Worm (Caenorhabditis elegans) whole organism, mixed stage, embryonic: ENCODE results near the gene F53A9.7.

Experiments
- M03D4.4 ChIP-seq: sonication (generic microtip); optimal IDR thresholded peaks from 2 replicates; lab custom pipeline; 2017; ENCODE audit warnings: mild to moderate bottlenecking, missing genetic modification characterization, missing compliant biosample characterization
- blmp-1 ChIP-seq: fragments of 150-350 bp; optimal IDR thresholded peaks from 2 replicates; lab custom pipeline; 2014; ENCODE audit warnings: missing biosample characterization, missing genetic modification characterization
- ceh-83 ChIP-seq: fragments of 200-800 bp; sonication (Bioruptor generic); optimal IDR thresholded peaks from 2 replicates; lab custom pipeline; 2018; ENCODE audit warnings: mild to moderate bottlenecking, missing genetic modification characterization, missing compliant biosample characterization
- cnd-1 ChIP-seq: fragments of 200-800 bp; sonication (Bioruptor generic); optimal IDR thresholded peaks from 2 replicates; lab custom pipeline; 2018; ENCODE audit warnings: mild to moderate bottlenecking, missing genetic modification characterization, missing compliant biosample characterization
- lin-13 ChIP-seq: fragments of 150-350 bp; optimal IDR thresholded peaks from 2 replicates; lab custom pipeline; 2014; ENCODE audit warnings: missing biosample characterization, missing genetic modification characterization
- lsy-2 ChIP-seq: fragments of 150-350 bp; optimal IDR thresholded peaks from 2 replicates; lab custom pipeline; 2014; ENCODE audit warnings: missing biosample characterization, missing genetic modification characterization
- nhr-12 ChIP-seq: fragments of 150-350 bp; optimal IDR thresholded peaks from 2 replicates; lab custom pipeline; 2014; ENCODE audit warnings: missing biosample characterization, missing genetic modification characterization
- nhr-2 ChIP-seq: fragments of 150-350 bp; optimal IDR thresholded peaks from 2 replicates; lab custom pipeline; 2014; ENCODE audit warnings: missing biosample characterization, missing genetic modification characterization
- nhr-28 ChIP-seq: fragments of 150-350 bp; optimal IDR thresholded peaks from 2 replicates; lab custom pipeline; 2014; ENCODE audit warnings: missing biosample characterization, missing genetic modification characterization
- pha-4 ChIP-seq: fragments of 150-350 bp; optimal IDR thresholded peaks from 2 replicates; lab custom pipeline; 2018; ENCODE audit warnings: missing biosample characterization, missing genetic modification reagents, missing genetic modification characterization
- sem-2 ChIP-seq: fragments of 200-800 bp; sonication (Bioruptor generic); optimal IDR thresholded peaks from 2 replicates; lab custom pipeline; 2018; ENCODE audit warnings: mild to moderate bottlenecking, missing genetic modification characterization, missing compliant biosample characterization
- snpc-4 ChIP-seq: fragments of 150-350 bp; optimal IDR thresholded peaks from 2 replicates; lab custom pipeline; 2014; ENCODE audit warnings: missing biosample characterization, missing genetic modification characterization
- unc-39 ChIP-seq: fragments of 150-350 bp; optimal IDR thresholded peaks from 2 replicates; lab custom pipeline; 2014; ENCODE audit warnings: missing biosample characterization, missing genetic modification characterization

DNA sequence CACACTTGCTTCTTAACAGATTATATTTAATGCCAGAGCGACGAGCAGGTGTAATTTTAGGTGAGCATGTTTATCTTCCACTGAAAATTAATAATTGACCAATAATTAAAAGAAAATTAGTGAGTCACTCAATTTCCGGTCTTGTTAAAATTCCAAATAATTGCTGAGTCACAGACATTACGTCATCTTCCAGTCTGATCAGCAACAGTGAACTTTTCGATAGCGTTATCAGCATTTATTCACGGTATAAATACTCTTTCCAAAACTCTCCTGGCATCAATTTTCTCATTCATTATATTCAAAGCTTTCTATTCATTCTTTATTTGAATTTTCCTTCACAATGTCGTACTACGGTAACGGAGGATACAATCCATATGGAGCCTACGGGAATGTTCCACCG lies 7.3 kb downstream of the F53A9.7 start, which contains the start of gene kreg-1:
- TF ChIP-seq M03D4.4 (tag; lab: Kevin White, UChicago) (no peak), snpc-4 (tag; lab: Kevin White, UChicago) (no peak), lsy-2 (tag; lab: Kevin White, UChicago) (no peak), lin-13 (no peak), unc-39 (tag; lab: Kevin White, UChicago) (no peak), pha-4 (no peak), ceh-83 (GFP tag; lab: Kevin White, UChicago) (no peak), blmp-1 (tag; lab: Kevin White, UChicago) (no peak), cnd-1 (no peak), nhr-2 (no peak), sem-2 (no peak), nhr-12 (tag; lab: Kevin White, UChicago) (no peak), nhr-28 (no peak)
